Worm (Caenorhabditis elegans): ENCODE results near the gene cpg-2.
A peak's percentile ranks its signal among the peaks of the same experiment; 100 is the strongest.

cpg-2 gene

DNA sequence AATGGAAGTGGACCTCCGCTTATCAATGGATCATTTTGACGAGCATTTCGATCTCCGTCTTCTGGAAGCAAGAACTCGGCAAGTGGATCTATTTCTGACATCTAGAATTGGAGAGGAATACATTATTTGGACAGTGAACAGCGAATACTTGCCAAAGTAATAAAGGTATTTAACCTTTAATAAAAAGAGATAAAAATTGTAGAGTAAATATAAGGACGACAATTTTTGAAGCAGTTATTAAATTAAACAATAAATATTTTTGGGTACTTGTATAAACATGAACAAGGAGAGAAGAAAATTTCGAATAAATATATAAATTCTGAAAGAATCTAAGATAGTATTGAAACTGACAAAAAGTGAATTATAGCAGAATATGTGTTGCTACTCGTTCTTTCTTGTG lies 31.3 kb downstream of the cpg-2 start, which contains the start of gene lin-37:
Gene lin-37 (minus strand): TSS at position 101 of the 400 bp plus-strand sequence.
- TF ChIP-seq lir-1 (GFP tag; conservative IDR thresholded peaks at IDR 0.05) (no peak), Y53F4B.3 (GFP tag; IDR thresholded peaks at IDR 0.05) (no peak), cebp-1 (GFP tag; IDR thresholded peaks at IDR 0.05) (no peak), cebp-1 (tag; optimal IDR thresholded peaks at IDR 0.05) (no peak), nfyb-1 (GFP tag; IDR thresholded peaks at IDR 0.05) (no peak), tbx-9 (tag; optimal IDR thresholded peaks at IDR 0.05; ENCODE audit: borderline replicate concordance) (no peak), sdz-38 (tag; optimal IDR thresholded peaks at IDR 0.05) (no peak), lsy-27 (tag; optimal IDR thresholded peaks at IDR 0.05; ENCODE audit: borderline replicate concordance, insufficient read depth) (no peak)

DNA sequence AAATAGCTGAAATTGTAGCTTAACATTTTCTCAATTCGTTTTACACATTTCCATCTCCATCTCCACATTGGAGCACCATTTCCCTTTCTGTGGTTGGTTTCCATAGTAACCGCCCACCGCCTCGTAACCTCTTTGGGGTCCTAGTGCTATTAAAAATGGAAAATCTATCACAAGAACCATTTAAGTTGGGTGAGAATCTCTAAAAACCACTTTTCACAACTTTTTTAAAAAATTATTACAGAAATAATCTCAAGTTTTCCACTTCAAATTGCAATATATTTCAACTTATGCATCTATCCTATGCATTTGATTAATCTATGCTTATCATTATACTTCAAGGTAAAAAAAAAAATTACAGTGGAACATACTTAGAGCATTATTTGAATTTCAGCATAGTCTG lies 33.8 kb downstream of the cpg-2 start, which contains the start of gene tmem-17:
Gene tmem-17 (plus strand): TSS at position 301 of the 400 bp plus-strand sequence.
- no peak for TF ChIP-seq fkh-3 (tag; optimal IDR thresholded peaks at IDR 0.05)
- no peak for TF ChIP-seq tbp1 (GFP tag; optimal IDR thresholded peaks at IDR 0.05)
- TF ChIP-seq Y56A3A.18 (GFP tag; IDR thresholded peaks at IDR 0.05) = no peak

DNA sequence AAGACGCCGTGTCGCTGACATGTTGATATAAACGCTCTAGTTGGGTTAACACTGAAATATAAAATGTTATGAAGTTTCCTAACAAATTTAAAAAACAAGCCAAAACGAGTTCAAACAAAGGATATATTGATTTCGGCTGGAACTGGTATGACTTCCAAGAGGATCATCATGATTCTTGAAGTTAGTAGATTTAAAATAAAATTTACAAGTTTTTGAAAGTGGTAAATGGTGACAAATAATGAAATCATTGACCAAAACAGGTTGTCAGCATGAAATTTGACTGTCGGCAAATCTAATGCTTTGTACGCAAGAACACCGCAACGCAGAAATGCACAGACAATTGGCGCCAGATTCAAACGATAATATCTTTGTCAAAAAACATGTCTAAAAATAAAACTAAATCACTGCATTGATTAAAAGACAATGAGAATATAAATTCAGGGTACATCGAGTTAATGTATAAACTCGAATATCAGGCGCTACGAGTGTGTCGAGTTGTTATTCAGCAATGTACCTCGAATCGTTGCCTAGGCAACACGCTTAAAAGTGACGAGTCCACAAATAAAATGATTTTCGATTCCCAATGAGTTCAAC lies 35.2 kb downstream of the cpg-2 start, which contains the start of the genes ubc-18 and R01H2.8:
Gene ubc-18 (minus strand): TSS at position 51 of the 594 bp plus-strand sequence.
Gene R01H2.8 (plus strand): TSS at position 544 of the 594 bp plus-strand sequence.
- TF ChIP-seq dpl-1 (GFP tag; optimal IDR thresholded peaks at IDR 0.05) (peak; percentile 71), nhr-179 (tag; optimal IDR thresholded peaks at IDR 0.05) (no peak), F55B11.4 (tag; optimal IDR thresholded peaks at IDR 0.05; ENCODE audit: borderline replicate concordance, insufficient read depth) (no peak), snpc-1.1 (tag; optimal IDR thresholded peaks at IDR 0.05; ENCODE audit: insufficient read depth) (no peak), attf-5 (GFP tag; optimal IDR thresholded peaks at IDR 0.05) (peak; percentile 11), ztf-6 (GFP tag; IDR thresholded peaks at IDR 0.05) (no peak), F37B4.10 (GFP tag; IDR thresholded peaks at IDR 0.05) (no peak), Y53F4B.3 (GFP tag; IDR thresholded peaks at IDR 0.05) (no peak), fkh-3 (tag; optimal IDR thresholded peaks at IDR 0.05) (no peak), akir-1 (GFP tag; optimal IDR thresholded peaks at IDR 0.05) (no peak), lin-54 (GFP tag; optimal IDR thresholded peaks at IDR 0.05) (peak; percentile 82), Y95B8A.8 (GFP tag; IDR thresholded peaks at IDR 0.05) (no peak), rec-8 (tag; optimal IDR thresholded peaks at IDR 0.05) (no peak), lin-35 (GFP tag; optimal IDR thresholded peaks at IDR 0.05) (peak in 1 of 3 experiments; percentile 63), rcor-1 (GFP tag; IDR thresholded peaks at IDR 0.05) (peak; percentile 47; the same call in 1 of the 2 replicates), B0336.3 (GFP tag; IDR thresholded peaks at IDR 0.05) (no peak), madf-6 (GFP tag; IDR thresholded peaks at IDR 0.05) (peak; percentile 56), efl-1 (GFP tag; optimal IDR thresholded peaks at IDR 0.05) (peak; percentile 78), nhr-27 (tag; optimal IDR thresholded peaks at IDR 0.05) (no peak), mcd-1 (GFP tag; IDR thresholded peaks at IDR 0.05) (peak; percentile 39; the same call in 1 of the 2 replicates), lin-26 (GFP tag; IDR thresholded peaks at IDR 0.05) (no peak), F23B12.7 (tag; optimal IDR thresholded peaks at IDR 0.05; ENCODE audit: insufficient read depth) (no peak), F22D6.2 (tag; optimal IDR thresholded peaks at IDR 0.05) (no peak), madf-10 (tag; optimal IDR thresholded peaks at IDR 0.05) (no peak), ceh-79 (tag; optimal IDR thresholded peaks at IDR 0.05) (no peak), ceh-91 (GFP tag; IDR thresholded peaks at IDR 0.05) (peak; percentile 48; the same call in 1 of the 2 replicates), cebp-2 (GFP tag; IDR thresholded peaks at IDR 0.05) (no peak), athp-1 (tag; optimal IDR thresholded peaks at IDR 0.05) (no peak), nfya-1 (tag; optimal IDR thresholded peaks at IDR 0.05; ENCODE audit: borderline replicate concordance, insufficient read depth) (no peak), ccch-3 (GFP tag; optimal IDR thresholded peaks at IDR 0.05) (no peak), cebp-1 (GFP tag; IDR thresholded peaks at IDR 0.05) (no peak), cebp-1 (tag; optimal IDR thresholded peaks at IDR 0.05) (no peak), nhr-120 (GFP tag; IDR thresholded peaks at IDR 0.05) (no peak), F33H1.4 (GFP tag; IDR thresholded peaks at IDR 0.05) (peak; percentile 30; the same call in 1 of the 2 replicates), nhr-90 (tag; optimal IDR thresholded peaks at IDR 0.05) (no peak), lsl-1 (GFP tag; optimal IDR thresholded peaks at IDR 0.05) (peak; percentile 18)
